Worm (Caenorhabditis elegans) whole organism, L4 larva: Measurements from ENCODE around the gene srg-32.

Source experiments
- F10B5.3 ChIP-seq: sonication (generic microtip); optimal IDR thresholded peaks from 2 replicates; lab custom pipeline; 2016; ENCODE audit warnings: mild to moderate bottlenecking, missing genetic modification characterization, missing compliant biosample characterization
- F44E2.7 ChIP-seq: fragments of 200-800 bp; sonication (Bioruptor generic); IDR thresholded peaks from 2 replicates; pipeline ENCODE4 v2.1.2; 2022; ENCODE audit warnings: missing genetic modification characterization, missing compliant biosample characterization
- T20F7.1 ChIP-seq: fragments of 200-800 bp; sonication (Bioruptor generic); optimal IDR thresholded peaks from 2 replicates; lab custom pipeline; 2018; ENCODE audit warnings: mild to moderate bottlenecking, missing genetic modification characterization, missing compliant biosample characterization
- T26A8.4 ChIP-seq: fragments of 200-800 bp; sonication (Bioruptor generic); IDR thresholded peaks from 2 replicates; pipeline ENCODE4 v1.3.6; 2022; ENCODE audit warnings: missing genetic modification characterization, missing compliant biosample characterization
- Y105C5A.15 ChIP-seq: fragments of 200-800 bp; sonication (Bioruptor generic); IDR thresholded peaks from 2 replicates; pipeline ENCODE4 v1.3.6; 2022; ENCODE audit warnings: missing genetic modification characterization, missing compliant biosample characterization
- Y5F2A.4 ChIP-seq: fragments of 200-800 bp; sonication (Bioruptor generic); optimal IDR thresholded peaks from 2 replicates; lab custom pipeline; 2018; ENCODE audit warnings: mild to moderate bottlenecking, missing genetic modification characterization, missing compliant biosample characterization
- Y75B8A.6 ChIP-seq: fragments of 200-800 bp; sonication (Bioruptor generic); IDR thresholded peaks from 2 replicates; pipeline ENCODE4 v1.3.6; 2022; ENCODE audit warnings: missing genetic modification reagents, missing genetic modification characterization, missing compliant biosample characterization
- ZK546.5 ChIP-seq, 2 experiments: sonication (generic microtip); optimal IDR thresholded peaks; 2 replicates each; lab custom pipeline; 2017; ENCODE audit warnings: missing biosample characterization in 2 of 2, missing genetic modification characterization in 2 of 2
- aha-1 ChIP-seq: fragments of 150-350 bp; peaks from one replicate; lab custom pipeline; 2014; ENCODE audit warnings: missing biosample characterization, missing genetic modification characterization
- ceh-32 ChIP-seq: sonication (generic microtip); optimal IDR thresholded peaks from 2 replicates; lab custom pipeline; 2016; ENCODE audit warnings: mild to moderate bottlenecking, missing genetic modification characterization, missing compliant biosample characterization; ENCODE audit not compliant: poor library complexity
- ceh-44 ChIP-seq: fragments of 200-800 bp; sonication (Bioruptor generic); IDR thresholded peaks from 2 replicates; pipeline ENCODE4 v1.3.6; 2022; ENCODE audit warnings: missing genetic modification reagents, missing genetic modification characterization, missing compliant biosample characterization
- ceh-62 ChIP-seq: sonication (generic microtip); optimal IDR thresholded peaks from 2 replicates; lab custom pipeline; 2017; ENCODE audit warnings: missing biosample characterization, missing genetic modification characterization
- daf-16 ChIP-seq, 3 experiments: sonication (generic microtip); optimal IDR thresholded peaks; 2 replicates each; lab custom pipeline; 2016 to 2017; ENCODE audit warnings: missing genetic modification characterization in 3 of 3, missing genetic modification reagents in 3 of 3, mild to moderate bottlenecking in 2 of 3, missing compliant biosample characterization in 2 of 3, missing biosample characterization in 1 of 3, moderate library complexity in 1 of 3
- dmd-6 ChIP-seq: fragments of 200-800 bp; sonication (Bioruptor generic); IDR thresholded peaks from 2 replicates; pipeline ENCODE4 v1.3.6; 2022; ENCODE audit warnings: missing genetic modification reagents, missing genetic modification characterization, missing compliant biosample characterization
- dpl-1 ChIP-seq: fragments of 150-350 bp; optimal IDR thresholded peaks from 2 replicates; lab custom pipeline; 2014; ENCODE audit warnings: missing biosample characterization, missing genetic modification reagents, missing genetic modification characterization
- dve-1 ChIP-seq: sonication (generic microtip); optimal IDR thresholded peaks from 2 replicates; lab custom pipeline; 2017; ENCODE audit warnings: antibody characterized with exemption, mild to moderate bottlenecking, missing genetic modification characterization, missing compliant biosample characterization; ENCODE audit not compliant: insufficient read depth
- fos-1 ChIP-seq: fragments of 150-350 bp; optimal IDR thresholded peaks from 2 replicates; lab custom pipeline; 2014; ENCODE audit warnings: missing biosample characterization, missing genetic modification characterization
- hif-1 ChIP-seq, 2 experiments: sonication (generic microtip); optimal IDR thresholded peaks; 2 replicates each; lab custom pipeline; 2016 to 2017; ENCODE audit warnings: missing compliant biosample characterization in 2 of 2, missing genetic modification characterization in 2 of 2, missing genetic modification reagents in 2 of 2, missing genotype in 2 of 2, mild to moderate bottlenecking in 1 of 2
- hlh-11 ChIP-seq: fragments of 200-800 bp; sonication (Bioruptor generic); optimal IDR thresholded peaks from 2 replicates; lab custom pipeline; 2018; ENCODE audit warnings: mild to moderate bottlenecking, missing genetic modification characterization, missing compliant biosample characterization
- hlh-30 ChIP-seq: sonication (generic microtip); optimal IDR thresholded peaks from 2 replicates; lab custom pipeline; 2017; ENCODE audit warnings: antibody characterized with exemption, mild to moderate bottlenecking, missing genetic modification characterization, missing compliant biosample characterization; ENCODE audit not compliant: insufficient read depth
- mdl-1 ChIP-seq, 2 experiments: fragments of 150-350 bp in 1 of 2; sonication (generic microtip) in 1 of 2; optimal IDR thresholded peaks; 2 replicates each; lab custom pipeline; 2014 to 2017; ENCODE audit warnings: missing biosample characterization in 2 of 2, missing genetic modification characterization in 2 of 2
- mxl-2 ChIP-seq: fragments of 200-800 bp; sonication (Bioruptor generic); conservative IDR thresholded peaks from 2 replicates; pipeline ENCODE4 v1.3.6; 2022; ENCODE audit warnings: missing genetic modification reagents, missing genetic modification characterization, missing compliant biosample characterization
- nhr-10 ChIP-seq: fragments of 150-350 bp; optimal IDR thresholded peaks from 2 replicates; lab custom pipeline; 2014; ENCODE audit warnings: missing biosample characterization, missing genetic modification characterization
- nhr-102 ChIP-seq: sonication (generic microtip); optimal IDR thresholded peaks from 2 replicates; lab custom pipeline; 2016; ENCODE audit warnings: mild to moderate bottlenecking, missing genetic modification characterization, moderate library complexity, missing compliant biosample characterization
- nhr-111 ChIP-seq: fragments of 200-800 bp; sonication (Bioruptor generic); optimal IDR thresholded peaks from 2 replicates; lab custom pipeline; 2018; ENCODE audit warnings: mild to moderate bottlenecking, missing genetic modification characterization, missing compliant biosample characterization
- nhr-237 ChIP-seq: sonication (generic microtip); optimal IDR thresholded peaks from 2 replicates; lab custom pipeline; 2017; ENCODE audit warnings: missing biosample characterization, missing genetic modification characterization
- nhr-28 ChIP-seq: fragments of 150-350 bp; optimal IDR thresholded peaks from 2 replicates; lab custom pipeline; 2014; ENCODE audit warnings: missing biosample characterization, missing genetic modification characterization
- nhr-48 ChIP-seq: sonication (generic microtip); optimal IDR thresholded peaks from 2 replicates; lab custom pipeline; 2016; ENCODE audit warnings: mild to moderate bottlenecking, missing genetic modification characterization, missing compliant biosample characterization
- nhr-76 ChIP-seq: fragments of 150-350 bp; optimal IDR thresholded peaks from 2 replicates; lab custom pipeline; 2014; ENCODE audit warnings: missing biosample characterization, missing genetic modification characterization
- nhr-77 ChIP-seq: fragments of 150-350 bp; optimal IDR thresholded peaks from 2 replicates; lab custom pipeline; 2014; ENCODE audit warnings: missing biosample characterization, missing genetic modification characterization
- pha-4 ChIP-seq, 2 experiments: fragments of 150-350 bp in 1 of 2; fragments of 200-800 bp in 1 of 2; sonication (Bioruptor generic) in 1 of 2; IDR thresholded peaks in 1 of 2; optimal IDR thresholded peaks in 1 of 2; 2 replicates each; pipeline versions ENCODE4 v1.3.6 to Lab custom; 2014 to 2022; ENCODE audit warnings: missing genetic modification characterization in 2 of 2, missing genetic modification reagents in 2 of 2, missing biosample characterization in 1 of 2, missing compliant biosample characterization in 1 of 2
- php-3 ChIP-seq: fragments of 200-800 bp; sonication (Bioruptor generic); IDR thresholded peaks from 2 replicates; pipeline ENCODE4 v1.3.6; 2022; ENCODE audit warnings: missing genetic modification reagents, missing genetic modification characterization, missing compliant biosample characterization
- spr-1 ChIP-seq: sonication (generic microtip); optimal IDR thresholded peaks from 2 replicates; lab custom pipeline; 2016; ENCODE audit warnings: mild to moderate bottlenecking, missing genetic modification characterization, missing compliant biosample characterization
- spr-3 ChIP-seq: fragments of 200-800 bp; sonication (Bioruptor generic); optimal IDR thresholded peaks from 2 replicates; lab custom pipeline; 2018; ENCODE audit warnings: mild to moderate bottlenecking, missing genetic modification characterization, missing compliant biosample characterization
- tra-1 ChIP-seq: fragments of 200-800 bp; sonication (Bioruptor generic); IDR thresholded peaks from 2 replicates; pipeline ENCODE4 v1.3.6; 2022; ENCODE audit warnings: missing genetic modification reagents, missing genetic modification characterization, missing compliant biosample characterization
- unc-39 ChIP-seq: sonication (generic microtip); optimal IDR thresholded peaks from 2 replicates; lab custom pipeline; 2017; ENCODE audit warnings: missing biosample characterization, missing genetic modification characterization
- unc-62 ChIP-seq, 3 experiments: fragments of 150-350 bp in 1 of 3; sonication (generic microtip); optimal IDR thresholded peaks in 2 of 3; peaks in 1 of 3; 1 replicate in 1 of 3; 2 replicates in 2 of 3; lab custom pipeline; 2014 to 2017; ENCODE audit warnings: missing biosample characterization in 3 of 3, missing genetic modification characterization in 3 of 3, missing genetic modification reagents in 3 of 3, missing genotype in 1 of 3
- vab-7 ChIP-seq: fragments of 200-800 bp; sonication (Bioruptor generic); IDR thresholded peaks from 2 replicates; pipeline ENCODE4 v1.3.6; 2022; ENCODE audit warnings: missing genetic modification reagents, missing genetic modification characterization, missing compliant biosample characterization
- zfp-3 ChIP-seq: fragments of 200-800 bp; sonication (Bioruptor generic); conservative IDR thresholded peaks from 2 replicates; pipeline ENCODE4 v1.3.6; 2022; ENCODE audit warnings: missing genetic modification reagents, missing genetic modification characterization, missing compliant biosample characterization
- zip-2 ChIP-seq: fragments of 150-350 bp; optimal IDR thresholded peaks from 2 replicates; lab custom pipeline; 2014; ENCODE audit warnings: missing biosample characterization, missing genetic modification characterization
- ztf-7 ChIP-seq: fragments of 150-350 bp; optimal IDR thresholded peaks from 2 replicates; lab custom pipeline; 2014; ENCODE audit warnings: missing biosample characterization, missing genetic modification characterization

The srg-32 gene

DNA sequence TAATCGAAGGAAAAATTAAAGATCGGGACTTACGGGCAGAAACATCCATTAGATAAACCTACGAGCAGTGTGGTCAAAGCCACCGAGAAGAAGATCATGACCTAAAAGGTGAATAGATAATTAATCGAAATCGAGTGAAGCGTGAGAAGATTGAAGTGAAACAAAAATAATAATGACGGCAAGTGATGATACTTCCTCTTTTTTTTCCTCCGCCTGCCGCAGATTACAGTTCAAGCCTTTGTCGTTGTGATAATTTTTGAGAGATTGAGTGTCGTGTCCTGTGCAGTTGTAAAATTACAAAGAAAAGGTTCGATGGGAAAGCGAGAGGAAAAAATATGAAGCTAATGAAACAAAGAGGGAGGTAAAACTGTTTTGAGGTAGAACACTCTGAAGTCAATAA, 3.9 kb upstream of the srg-32 start, which contains the start of gene T21C9.9:
TSS of gene T21C9.9 (minus strand) at position 101 of the 400 bp plus-strand sequence.
- TF ChIP-seq ceh-62 (tag; lab: Kevin White, UChicago): no peak
- TF ChIP-seq spr-3: no peak
- no peak for TF ChIP-seq vab-7 (GFP tag; lab: Robert Waterston, UW)
- TF ChIP-seq Y105C5A.15 (GFP tag; lab: Robert Waterston, UW): no peak
- no peak for TF ChIP-seq zfp-3
- no peak for TF ChIP-seq zip-2 (tag; lab: Kevin White, UChicago)
- TF ChIP-seq F44E2.7: no peak
- no peak for TF ChIP-seq ZK546.5 (tag; optimal IDR thresholded peaks at IDR 0.05; lab: Kevin White, UChicago)
- no peak for TF ChIP-seq nhr-237 (tag; lab: Kevin White, UChicago)
- no peak for TF ChIP-seq tra-1 (GFP tag; lab: Robert Waterston, UW)
- no peak for TF ChIP-seq nhr-48 (tag; lab: Kevin White, UChicago)
- TF ChIP-seq pha-4 (GFP tag; IDR thresholded peaks at IDR 0.05; lab: Robert Waterston, UW): no peak
- TF ChIP-seq pha-4 (tag; optimal IDR thresholded peaks at IDR 0.05; lab: Kevin White, UChicago): no peak
- TF ChIP-seq fos-1 (tag; lab: Kevin White, UChicago): no peak

DNA sequence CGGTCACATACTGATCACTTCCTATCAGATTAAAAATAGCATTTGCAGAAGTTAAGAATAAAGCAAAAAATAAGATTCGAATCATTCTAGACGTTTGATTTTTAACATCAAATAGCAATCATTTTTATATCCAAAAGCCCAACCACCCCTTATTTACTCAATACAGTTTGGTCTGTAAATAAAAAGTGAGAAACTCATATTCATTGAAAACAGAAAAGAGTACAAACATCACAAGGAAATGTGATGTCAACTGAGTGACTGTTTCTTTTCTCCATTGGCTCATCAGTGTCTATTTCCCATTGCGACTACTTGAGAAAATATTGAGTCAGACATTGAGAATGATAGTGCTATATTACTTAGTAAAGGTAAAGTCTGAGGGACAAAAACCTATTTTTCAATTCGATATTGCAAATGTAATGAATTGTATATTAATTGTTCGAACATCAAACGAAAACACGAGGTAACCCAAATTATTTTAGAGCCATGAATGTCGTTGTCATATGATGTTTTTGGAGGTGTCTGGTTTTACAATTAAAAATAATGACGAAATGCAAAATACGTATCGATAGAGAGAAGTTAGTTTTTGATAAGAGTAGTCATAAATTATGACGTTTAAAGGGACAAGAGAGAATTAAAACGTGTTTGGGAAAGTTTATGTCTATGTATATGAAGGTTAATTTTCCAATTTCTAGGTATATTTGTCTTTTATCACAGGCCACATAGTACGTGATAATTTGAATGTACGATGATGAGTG, 1.4 kb upstream of the srg-32 start, which contains the start of gene ttr-23:
TSS of gene ttr-23 (minus strand) at position 87 of the 755 bp plus-strand sequence.
- TF ChIP-seq dve-1 (tag; lab: Kevin White, UChicago) (peak; percentile 78), F44E2.7 (no peak), spr-1 (tag; lab: Kevin White, UChicago) (no peak), hif-1 (tag; optimal IDR thresholded peaks at IDR 0.05; lab: Kevin White, UChicago) (peak in 1 of 2 experiments; percentile 74), nhr-28 (tag; lab: Kevin White, UChicago) (peak; percentile 49), ztf-7 (tag; lab: Kevin White, UChicago) (peak; percentile 72), Y75B8A.6 (GFP tag; lab: Robert Waterston, UW) (no peak), F10B5.3 (no peak), vab-7 (GFP tag; lab: Robert Waterston, UW) (no peak), Y5F2A.4 (GFP tag; lab: Kevin White, UChicago) (no peak), hlh-11 (tag; lab: Kevin White, UChicago) (peak; percentile 52), unc-62 (GFP tag; optimal IDR thresholded peaks at IDR 0.05 in 1 of 2; lab: Kevin White, UChicago) (peak in 1 of 2 experiments; percentile 95), unc-62 (tag; optimal IDR thresholded peaks at IDR 0.05; lab: Kevin White, UChicago) (no peak), dpl-1 (GFP tag; lab: Kevin White, UChicago) (no peak), T20F7.1 (GFP tag; lab: Kevin White, UChicago) (peak; percentile 21), nhr-10 (no peak), dmd-6 (GFP tag; lab: Robert Waterston, UW) (0 out of 2 replicates have a peak, but pooled peaks have one; percentile 18), unc-39 (tag; lab: Kevin White, UChicago) (no peak), T26A8.4 (GFP tag; lab: Robert Waterston, UW) (no peak), nhr-111 (GFP tag; lab: Kevin White, UChicago) (no peak), nhr-102 (tag; lab: Kevin White, UChicago) (peak; percentile 4), php-3 (GFP tag; lab: Robert Waterston, UW) (peak; percentile 60), aha-1 (tag; lab: Kevin White, UChicago) (peak; percentile 37), mxl-2 (GFP tag; lab: Robert Waterston, UW) (no peak), daf-16 (GFP tag; optimal IDR thresholded peaks at IDR 0.05; lab: Kevin White, UChicago) (no peak), daf-16 (tag; optimal IDR thresholded peaks at IDR 0.05; lab: Kevin White, UChicago) (peak; percentile 50), ceh-44 (GFP tag; lab: Robert Waterston, UW) (no peak), hlh-30 (tag; lab: Kevin White, UChicago) (peak; percentile 14), mdl-1 (tag; optimal IDR thresholded peaks at IDR 0.05; lab: Kevin White, UChicago) (peak in 1 of 2 experiments; percentile 35), ceh-32 (tag; lab: Kevin White, UChicago) (no peak), nhr-77 (peak; percentile 72), nhr-76 (no peak)
